Fruit fly (Drosophila melanogaster) whole organism, pupa: ENCODE results near the gene CG31697.

ENCODE experiments used
- CG10348 ChIP-seq: fragments of 200-800 bp; sonication (Bioruptor generic); IDR thresholded peaks from 2 replicates; pipeline ENCODE4 v1.3.6; 2022; ENCODE audit warnings: missing biosample characterization, missing genetic modification characterization
- CG12605 ChIP-seq: fragments of 200-800 bp; sonication (Bioruptor generic); IDR thresholded peaks from 2 replicates; pipeline ENCODE4 v1.3.6; 2022; ENCODE audit warnings: missing biosample characterization, missing genetic modification characterization
- CG13204 ChIP-seq: fragments of 200-800 bp; sonication (Bioruptor generic); optimal IDR thresholded peaks from 2 replicates; lab custom pipeline; 2018; ENCODE audit warnings: missing biosample characterization, mild to moderate bottlenecking, missing genetic modification characterization, moderate library complexity
- CG14655 ChIP-seq: fragments of 200-800 bp; sonication (Bioruptor generic); optimal IDR thresholded peaks from 3 replicates; lab custom pipeline; 2017; ENCODE audit warnings: mild to moderate bottlenecking, missing biosample characterization, missing genetic modification reagents, missing genetic modification characterization
- CG15710 ChIP-seq: fragments of 200-800 bp; sonication (Bioruptor generic); optimal IDR thresholded peaks from 2 replicates; lab custom pipeline; 2018; ENCODE audit warnings: missing biosample characterization, mild to moderate bottlenecking, missing genetic modification characterization, moderate library complexity
- CG17806 ChIP-seq: fragments of 200-800 bp; sonication (Bioruptor generic); optimal IDR thresholded peaks from 2 replicates; lab custom pipeline; 2018; ENCODE audit warnings: missing biosample characterization, mild to moderate bottlenecking, missing genetic modification characterization, moderate library complexity
- CG32121 ChIP-seq: fragments of 200-800 bp; sonication (Bioruptor generic); IDR thresholded peaks from 2 replicates; pipeline ENCODE4 v1.3.6; 2022; ENCODE audit warnings: missing biosample characterization, missing genetic modification characterization
- CG34367 ChIP-seq: fragments of 200-800 bp; sonication (Bioruptor generic); optimal IDR thresholded peaks from 2 replicates; lab custom pipeline; 2018; ENCODE audit warnings: missing biosample characterization, mild to moderate bottlenecking, missing genetic modification characterization
- CG4496 ChIP-seq: fragments of 200-800 bp; sonication (Bioruptor generic); IDR thresholded peaks from 3 replicates; pipeline ENCODE4 v1.3.6; 2022; ENCODE audit warnings: missing biosample characterization, missing genetic modification characterization
- CG8159 ChIP-seq: fragments of 200-800 bp; sonication (Bioruptor generic); optimal IDR thresholded peaks from 3 replicates; lab custom pipeline; 2018; ENCODE audit warnings: missing biosample characterization, mild to moderate bottlenecking, missing genetic modification characterization, moderate library complexity
- CG8301 ChIP-seq: fragments of 200-800 bp; sonication (Bioruptor generic); optimal IDR thresholded peaks from 2 replicates; lab custom pipeline; 2018; ENCODE audit warnings: missing biosample characterization, mild to moderate bottlenecking, missing genetic modification characterization
- CG9948 ChIP-seq: fragments of 200-800 bp; sonication (Bioruptor generic); optimal IDR thresholded peaks from 2 replicates; lab custom pipeline; 2018; ENCODE audit warnings: missing biosample characterization, mild to moderate bottlenecking, missing genetic modification characterization, moderate library complexity
- D1 ChIP-seq: fragments of 200-800 bp; sonication (Bioruptor generic); optimal IDR thresholded peaks from 2 replicates; lab custom pipeline; 2018; ENCODE audit warnings: missing biosample characterization, mild to moderate bottlenecking, missing genetic modification characterization, moderate library complexity
- EcR ChIP-seq: fragments of 200-800 bp; sonication (Bioruptor generic); optimal IDR thresholded peaks from 3 replicates; lab custom pipeline; 2019; ENCODE audit warnings: missing biosample characterization, missing genetic modification characterization, mild to moderate bottlenecking, moderate library complexity, missing genetic modification reagents
- Ets98B ChIP-seq: fragments of 200-800 bp; sonication (Bioruptor generic); IDR thresholded peaks from 2 replicates; pipeline ENCODE4 v1.3.6; 2022; ENCODE audit warnings: missing biosample characterization, missing genetic modification characterization
- Pif1A ChIP-seq: fragments of 200-800 bp; sonication (Bioruptor generic); optimal IDR thresholded peaks from 3 replicates; lab custom pipeline; 2016; ENCODE audit warnings: missing biosample characterization, missing genetic modification characterization
- Pif1B ChIP-seq: fragments of 200-800 bp; sonication (Bioruptor generic); optimal IDR thresholded peaks from 3 replicates; lab custom pipeline; 2016; ENCODE audit warnings: missing biosample characterization, missing genetic modification characterization
- Snoo ChIP-seq: fragments of 200-800 bp; sonication (Bioruptor generic); optimal IDR thresholded peaks from 3 replicates; lab custom pipeline; 2017; ENCODE audit warnings: missing biosample characterization, mild to moderate bottlenecking, missing genetic modification characterization, inconsistent platforms
- fd96Ca ChIP-seq: fragments of 200-800 bp; sonication (Bioruptor generic); IDR thresholded peaks from 3 replicates; pipeline ENCODE4 v1.3.6; 2022; ENCODE audit warnings: missing biosample characterization, missing genetic modification characterization
- gl ChIP-seq: fragments of 200-800 bp; sonication (Bioruptor generic); optimal IDR thresholded peaks from 2 replicates; lab custom pipeline; 2018; ENCODE audit warnings: missing biosample characterization, mild to moderate bottlenecking, missing genetic modification characterization
- rn ChIP-seq: fragments of 200-800 bp; sonication (Bioruptor generic); IDR thresholded peaks from 2 replicates; pipeline ENCODE4 v1.3.6; 2022; ENCODE audit warnings: missing biosample characterization, missing genetic modification characterization

Gene CG31697

dm6 chr2L:19575626-19576298 is 40.5 kb downstream of the CG31697 start:
- TF ChIP-seq CG8159: peak; percentile 97
- TF ChIP-seq Pif1B (GFP tag; lab: Kevin White, UChicago): peak; percentile 93
- TF ChIP-seq CG34367 (tag; lab: Kevin White, UChicago): peak; percentile 96
- peak; percentile 92 for TF ChIP-seq CG4496
- TF ChIP-seq CG13204 (GFP tag; lab: Kevin White, UChicago): peak; percentile 91
- peak; percentile 82 for TF ChIP-seq CG12605
- peak; percentile 95 for TF ChIP-seq fd96Ca (GFP tag; lab: Robert Waterston, UW)
- TF ChIP-seq gl (tag; lab: Kevin White, UChicago): peak; percentile 86
- TF ChIP-seq CG17806 (tag; lab: Kevin White, UChicago): peak; percentile 95
- peak; percentile 43 for TF ChIP-seq EcR (GFP tag; lab: Kevin White, UChicago)
- peak; percentile 95 for TF ChIP-seq CG15710 (tag; lab: Kevin White, UChicago)
- TF ChIP-seq CG14655: peak; percentile 99
- peak; percentile 93 for TF ChIP-seq Snoo (tag; lab: Kevin White, UChicago)
- TF ChIP-seq CG32121: peak; percentile 91
- TF ChIP-seq Ets98B (GFP tag; lab: Robert Waterston, UW): peak; percentile 88
- TF ChIP-seq Pif1A: peak; percentile 96
- peak; percentile 98 for TF ChIP-seq CG9948
- peak; percentile 94 for TF ChIP-seq D1 (tag; lab: Kevin White, UChicago)
- TF ChIP-seq CG8301 (tag; lab: Kevin White, UChicago): peak; percentile 98
- TF ChIP-seq rn (GFP tag; lab: Robert Waterston, UW): peak; percentile 83
- TF ChIP-seq CG10348: peak; percentile 85

dm6 chr2L:19576299-19576971 is 41.2 kb downstream of the CG31697 start:
- peak; percentile 12 for TF ChIP-seq CG32121
- no peak for TF ChIP-seq CG14655
- TF ChIP-seq CG8159: peak; percentile 6
- TF ChIP-seq CG17806 (tag; lab: Kevin White, UChicago): no peak
- TF ChIP-seq CG15710 (tag; lab: Kevin White, UChicago): no peak
- TF ChIP-seq Ets98B (GFP tag; lab: Robert Waterston, UW): peak; percentile 8; the same call in 1 of the 2 replicates
- peak; percentile 15 for TF ChIP-seq CG34367 (tag; lab: Kevin White, UChicago)
- TF ChIP-seq CG13204 (GFP tag; lab: Kevin White, UChicago): no peak
- no peak for TF ChIP-seq CG9948
- 0 out of 3 replicates have a peak, but pooled peaks have one; percentile 19 for TF ChIP-seq fd96Ca (GFP tag; lab: Robert Waterston, UW)
- 0 out of 2 replicates have a peak, but pooled peaks have one; percentile 18 for TF ChIP-seq CG12605

dm6 chr2L:19577187-19577765 is 42.0 kb downstream of the CG31697 start, which contains the start of the genes spi and msb1l:
spi (minus strand) TSS chr2L:19577315.
msb1l (plus strand) TSS chr2L:19577701.
- peak; percentile 5 for TF ChIP-seq CG8159
- no peak for TF ChIP-seq Ets98B (GFP tag; lab: Robert Waterston, UW)
- peak; percentile 41 for TF ChIP-seq CG15710 (tag; lab: Kevin White, UChicago)
- TF ChIP-seq CG32121: no peak
- TF ChIP-seq CG14655: no peak
- no peak for TF ChIP-seq Pif1B (GFP tag; lab: Kevin White, UChicago)
- TF ChIP-seq CG17806 (tag; lab: Kevin White, UChicago): no peak
- no peak for TF ChIP-seq gl (tag; lab: Kevin White, UChicago)

- TF ChIP-seq CG8301 (tag; lab: Kevin White, UChicago): peak; percentile 31
- TF ChIP-seq CG13204 (GFP tag; lab: Kevin White, UChicago): no peak
- no peak for TF ChIP-seq CG15710 (tag; lab: Kevin White, UChicago)
Observed at dm6 chr2L:19579995-19580578, 44.8 kb downstream of the CG31697 start, which contains the start of gene Pmvk. Pmvk (minus strand) TSS chr2L:19580351.

dm6 chr2L:19582185-19582584 is 46.9 kb downstream of the CG31697 start, which contains the start of gene Hakai:
Hakai (minus strand) TSS chr2L:19582474.
- TF ChIP-seq CG34367 (tag; lab: Kevin White, UChicago) (no peak), CG32121 (no peak), CG17806 (tag; lab: Kevin White, UChicago) (no peak), CG15710 (tag; lab: Kevin White, UChicago) (peak; percentile 12), fd96Ca (GFP tag; lab: Robert Waterston, UW) (peak; percentile 70), Snoo (tag; lab: Kevin White, UChicago) (peak; percentile 37), Ets98B (GFP tag; lab: Robert Waterston, UW) (0 out of 2 replicates have a peak, but pooled peaks have one; percentile 7), rn (GFP tag; lab: Robert Waterston, UW) (0 out of 2 replicates have a peak, but pooled peaks have one; percentile 21), CG9948 (no peak), CG10348 (no peak), CG12605 (no peak), CG4496 (0 out of 3 replicates have a peak, but pooled peaks have one; percentile 60), Pif1B (GFP tag; lab: Kevin White, UChicago) (peak; percentile 19), CG8159 (peak; percentile 29)
